Worm (Caenorhabditis elegans) whole organism, young adult: ENCODE measurements around the gene lec-11.

Source experiments
- B0261.1 ChIP-seq: sonication (generic microtip); optimal IDR thresholded peaks from 2 replicates; lab custom pipeline; 2016; ENCODE audit warnings: mild to moderate bottlenecking, missing genetic modification characterization, moderate library complexity, missing compliant biosample characterization
- F10E7.11 ChIP-seq: sonication (generic microtip); optimal IDR thresholded peaks from 2 replicates; lab custom pipeline; 2017; ENCODE audit warnings: mild to moderate bottlenecking, missing genetic modification characterization, moderate library complexity, missing compliant biosample characterization
- F22D6.2 ChIP-seq: sonication (generic microtip); optimal IDR thresholded peaks from 2 replicates; lab custom pipeline; 2016; ENCODE audit warnings: mild to moderate bottlenecking, missing genetic modification characterization, missing compliant biosample characterization
- F37B4.10 ChIP-seq: fragments of 200-800 bp; sonication (Bioruptor generic); IDR thresholded peaks from 2 replicates; pipeline ENCODE4 v1.3.6; 2022; ENCODE audit warnings: missing genetic modification characterization, missing compliant biosample characterization
- F39B2.1 ChIP-seq: fragments of 200-800 bp; sonication (Bioruptor generic); IDR thresholded peaks from 2 replicates; pipeline ENCODE4 v1.3.6; 2022; ENCODE audit warnings: missing genetic modification reagents, missing genetic modification characterization, missing compliant biosample characterization
- F57C9.4 ChIP-seq: sonication (generic microtip); optimal IDR thresholded peaks from 2 replicates; lab custom pipeline; 2017; ENCODE audit warnings: mild to moderate bottlenecking, missing genetic modification characterization, missing compliant biosample characterization
- T26A5.8 ChIP-seq: sonication (generic microtip); optimal IDR thresholded peaks from 2 replicates; lab custom pipeline; 2016; ENCODE audit warnings: missing genetic modification characterization, missing compliant biosample characterization
- Y53F4B.3 ChIP-seq: fragments of 200-800 bp; sonication (Bioruptor generic); IDR thresholded peaks from 2 replicates; pipeline ENCODE4 v1.3.6; 2022; ENCODE audit warnings: missing genetic modification reagents, missing genetic modification characterization, missing compliant biosample characterization
- Y56A3A.18 ChIP-seq: fragments of 200-800 bp; sonication (Bioruptor generic); IDR thresholded peaks from 2 replicates; pipeline ENCODE4 v1.3.6; 2022; ENCODE audit warnings: missing genetic modification reagents, missing genetic modification characterization, missing compliant biosample characterization
- ZK185.1 ChIP-seq: sonication (generic microtip); optimal IDR thresholded peaks from 2 replicates; lab custom pipeline; 2016; ENCODE audit warnings: mild to moderate bottlenecking, missing genetic modification characterization, missing compliant biosample characterization; ENCODE audit not compliant: poor library complexity, severe bottlenecking
- ama-1 ChIP-seq, 3 experiments: fragments of 150-350 bp in 1 of 3; sonication (generic microtip) in 2 of 3; optimal IDR thresholded peaks; 2 replicates each; lab custom pipeline; 2014 to 2018; ENCODE audit warnings: missing biosample characterization in 2 of 3, missing genetic modification characterization in 2 of 3, missing genetic modification reagents in 2 of 3
- aptf-3 ChIP-seq: fragments of 200-800 bp; sonication (Bioruptor generic); IDR thresholded peaks from 2 replicates; pipeline ENCODE4 v1.3.6; 2022; ENCODE audit warnings: missing genetic modification characterization, missing compliant biosample characterization
- attf-5 ChIP-seq: fragments of 200-800 bp; sonication (Bioruptor generic); optimal IDR thresholded peaks from 2 replicates; lab custom pipeline; 2018; ENCODE audit warnings: mild to moderate bottlenecking, missing genetic modification characterization, missing compliant biosample characterization
- bed-2 ChIP-seq: fragments of 200-800 bp; sonication (Bioruptor generic); IDR thresholded peaks from 2 replicates; pipeline ENCODE4 v1.3.6; 2022; ENCODE audit warnings: missing genetic modification reagents, missing genetic modification characterization, missing compliant biosample characterization
- ccch-3 ChIP-seq: fragments of 200-800 bp; sonication (Bioruptor generic); optimal IDR thresholded peaks from 2 replicates; lab custom pipeline; 2018; ENCODE audit warnings: mild to moderate bottlenecking, missing genetic modification characterization, missing compliant biosample characterization
- cebp-1 ChIP-seq, 2 experiments: fragments of 200-800 bp in 1 of 2; sonication (Bioruptor generic) in 1 of 2; sonication (generic microtip) in 1 of 2; IDR thresholded peaks in 1 of 2; optimal IDR thresholded peaks in 1 of 2; 2 replicates each; pipeline versions ENCODE4 v1.3.6 to Lab custom; 2017 to 2022; ENCODE audit warnings: missing compliant biosample characterization in 2 of 2, missing genetic modification characterization in 2 of 2, mild to moderate bottlenecking in 1 of 2, missing genetic modification reagents in 1 of 2, moderate library complexity in 1 of 2
- cebp-2 ChIP-seq: fragments of 200-800 bp; sonication (Bioruptor generic); IDR thresholded peaks from 2 replicates; pipeline ENCODE4 v1.3.6; 2022; ENCODE audit warnings: missing genetic modification characterization, missing compliant biosample characterization
- ceh-91 ChIP-seq: fragments of 200-800 bp; sonication (Bioruptor generic); IDR thresholded peaks from 2 replicates; pipeline ENCODE4 v1.3.6; 2022; ENCODE audit warnings: missing genetic modification reagents, missing genetic modification characterization, missing compliant biosample characterization
- die-1 ChIP-seq: sonication (generic microtip); optimal IDR thresholded peaks from 2 replicates; lab custom pipeline; 2016; ENCODE audit warnings: missing genotype, mild to moderate bottlenecking, missing genetic modification characterization, missing compliant biosample characterization
- efl-1 ChIP-seq: fragments of 150-350 bp; optimal IDR thresholded peaks from 2 replicates; lab custom pipeline; 2014; ENCODE audit warnings: missing biosample characterization, missing genetic modification reagents, missing genetic modification characterization
- ets-4 ChIP-seq: fragments of 200-800 bp; sonication (Bioruptor generic); optimal IDR thresholded peaks from 2 replicates; lab custom pipeline; 2018; ENCODE audit warnings: mild to moderate bottlenecking, missing genetic modification characterization, missing compliant biosample characterization
- let-526 ChIP-seq: fragments of 200-800 bp; sonication (Bioruptor generic); IDR thresholded peaks from 2 replicates; pipeline ENCODE4 v1.3.6; 2022; ENCODE audit warnings: missing genetic modification reagents, missing genetic modification characterization, missing compliant biosample characterization
- lin-35 ChIP-seq, 3 experiments: fragments of 150-350 bp in 2 of 3; sonication (generic microtip) in 1 of 3; optimal IDR thresholded peaks; 2 replicates each; lab custom pipeline; 2014 to 2018; ENCODE audit warnings: missing biosample characterization in 3 of 3, missing genetic modification characterization in 3 of 3, missing genetic modification reagents in 3 of 3
- lin-54 ChIP-seq: fragments of 200-800 bp; sonication (Bioruptor generic); optimal IDR thresholded peaks from 2 replicates; lab custom pipeline; 2018; ENCODE audit warnings: mild to moderate bottlenecking, missing genetic modification characterization, missing compliant biosample characterization
- lir-1 ChIP-seq: fragments of 200-800 bp; sonication (Bioruptor generic); conservative IDR thresholded peaks from 2 replicates; pipeline ENCODE4 v1.3.6; 2022; ENCODE audit warnings: missing genetic modification reagents, missing genetic modification characterization, missing compliant biosample characterization
- lsl-1 ChIP-seq: fragments of 200-800 bp; sonication (Bioruptor generic); optimal IDR thresholded peaks from 2 replicates; lab custom pipeline; 2018; ENCODE audit warnings: mild to moderate bottlenecking, missing genetic modification characterization, moderate library complexity, missing compliant biosample characterization
- mcd-1 ChIP-seq: fragments of 200-800 bp; sonication (Bioruptor generic); IDR thresholded peaks from 2 replicates; pipeline ENCODE4 v1.3.6; 2022; ENCODE audit warnings: missing genetic modification reagents, missing genetic modification characterization, missing compliant biosample characterization
- mel-28 ChIP-seq: sonication (generic microtip); optimal IDR thresholded peaks from 2 replicates; lab custom pipeline; 2016; ENCODE audit warnings: borderline replicate concordance, mild to moderate bottlenecking, missing genetic modification characterization, missing compliant biosample characterization
- nhr-27 ChIP-seq: fragments of 200-800 bp; sonication (Bioruptor generic); optimal IDR thresholded peaks from 2 replicates; lab custom pipeline; 2018; ENCODE audit warnings: mild to moderate bottlenecking, missing genetic modification characterization, moderate library complexity, missing compliant biosample characterization
- nhr-90 ChIP-seq: sonication (generic microtip); optimal IDR thresholded peaks from 2 replicates; lab custom pipeline; 2016; ENCODE audit warnings: missing genotype, mild to moderate bottlenecking, missing genetic modification characterization, missing compliant biosample characterization
- pha-4 ChIP-seq: fragments of 150-350 bp; sonication (generic microtip); optimal IDR thresholded peaks from 2 replicates; lab custom pipeline; 2014; ENCODE audit warnings: missing biosample characterization, missing genetic modification reagents, missing genetic modification characterization
- rec-8 ChIP-seq, 2 experiments: sonication (generic microtip); optimal IDR thresholded peaks; 2 replicates each; lab custom pipeline; 2016; ENCODE audit warnings: mild to moderate bottlenecking in 2 of 2, missing genetic modification characterization in 2 of 2, missing genetic modification reagents in 2 of 2, missing genotype in 2 of 2, missing biosample characterization in 1 of 2, missing compliant biosample characterization in 1 of 2, moderate library complexity in 1 of 2
- rpc-1 ChIP-seq, 2 experiments: fragments of 150-350 bp in 1 of 2; sonication (generic microtip) in 1 of 2; optimal IDR thresholded peaks; 2 replicates each; lab custom pipeline; 2014 to 2018; ENCODE audit warnings: missing biosample characterization in 1 of 2, missing genetic modification characterization in 1 of 2, missing genetic modification reagents in 1 of 2, missing genotype in 1 of 2
- sea-2 ChIP-seq: fragments of 200-800 bp; sonication (Bioruptor generic); IDR thresholded peaks from 2 replicates; pipeline ENCODE4 v1.3.6; 2022; ENCODE audit warnings: missing genetic modification characterization, missing compliant biosample characterization
- snpc-4 ChIP-seq, 5 experiments: fragments of 150-350 bp in 1 of 5; sonication (generic microtip) in 4 of 5; optimal IDR thresholded peaks; 2 replicates each; lab custom pipeline; 2014 to 2018; ENCODE audit warnings: missing genetic modification characterization in 5 of 5, missing biosample characterization in 3 of 5, antibody characterized with exemption in 2 of 5, mild to moderate bottlenecking in 2 of 5, missing compliant biosample characterization in 2 of 5, missing genotype in 2 of 5, moderate library complexity in 2 of 5, missing genetic modification reagents in 1 of 5
- tbp1 ChIP-seq: fragments of 200-800 bp; sonication (Bioruptor generic); optimal IDR thresholded peaks from 2 replicates; lab custom pipeline; 2018; ENCODE audit warnings: mild to moderate bottlenecking, missing genetic modification characterization, missing compliant biosample characterization
- tlf-1 ChIP-seq: fragments of 200-800 bp; sonication (Bioruptor generic); optimal IDR thresholded peaks from 2 replicates; lab custom pipeline; 2018; ENCODE audit warnings: mild to moderate bottlenecking, missing genetic modification characterization, missing compliant biosample characterization
- zfh-2 ChIP-seq: fragments of 200-800 bp; sonication (Bioruptor generic); conservative IDR thresholded peaks from 2 replicates; pipeline ENCODE4 v1.3.6; 2022; ENCODE audit warnings: missing genetic modification reagents, missing genetic modification characterization, missing compliant biosample characterization
- ztf-25 ChIP-seq: fragments of 200-800 bp; sonication (Bioruptor generic); IDR thresholded peaks from 2 replicates; pipeline ENCODE4 v1.3.6; 2022; ENCODE audit warnings: missing genetic modification reagents, missing genetic modification characterization, missing compliant biosample characterization

Gene lec-11

ce11 chrIV:6556624-6557368 is 33.2 kb downstream of the lec-11 start, which contains the start of gene try-3 (continued):
- no peak for TF ChIP-seq nhr-27 (tag; lab: Kevin White, UChicago)
- TF ChIP-seq rpc-1 (optimal IDR thresholded peaks at IDR 0.05; lab: Kevin White, UChicago) = peak; percentile 74
- peak; percentile 89 for TF ChIP-seq rpc-1 (tag; optimal IDR thresholded peaks at IDR 0.05; lab: Kevin White, UChicago)
- no peak for TF ChIP-seq T26A5.8
- peak; percentile 26 for TF ChIP-seq tlf-1 (GFP tag; lab: Kevin White, UChicago)
- no peak for TF ChIP-seq sea-2
- 0 out of 2 replicates have a peak, but pooled peaks have one; percentile 59 for TF ChIP-seq F37B4.10 (GFP tag; lab: Robert Waterston, UW)

- TF ChIP-seq cebp-1 (GFP tag; IDR thresholded peaks at IDR 0.05; lab: Robert Waterston, UW) = peak; percentile 77
- TF ChIP-seq cebp-1 (tag; optimal IDR thresholded peaks at IDR 0.05; lab: Kevin White, UChicago) = peak; percentile 92
- no peak for TF ChIP-seq B0261.1 (tag; lab: Kevin White, UChicago)
- peak; percentile 12 for TF ChIP-seq efl-1
- no peak for TF ChIP-seq F22D6.2
- TF ChIP-seq mcd-1 (GFP tag; lab: Robert Waterston, UW) = no peak; the same call in 1 of the 2 replicates
- TF ChIP-seq lin-54 (GFP tag; lab: Kevin White, UChicago) = peak; percentile 31
- TF ChIP-seq ztf-25 = no peak
- no peak for TF ChIP-seq nhr-90 (tag; lab: Kevin White, UChicago)
- no peak for TF ChIP-seq ets-4 (GFP tag; lab: Kevin White, UChicago)
- TF ChIP-seq tbp1 (GFP tag; lab: Kevin White, UChicago) = peak; percentile 1
- no peak for TF ChIP-seq F10E7.11 (tag; lab: Kevin White, UChicago)
- no peak for TF ChIP-seq aptf-3 (GFP tag; lab: Robert Waterston, UW)
- peak; percentile 7 for TF ChIP-seq attf-5 (GFP tag; lab: Kevin White, UChicago)
- TF ChIP-seq rec-8 (tag; optimal IDR thresholded peaks at IDR 0.05; lab: Kevin White, UChicago) = no peak
- TF ChIP-seq lir-1 = no peak
- TF ChIP-seq ceh-91 (GFP tag; lab: Robert Waterston, UW) = no peak
- TF ChIP-seq F39B2.1 (GFP tag; lab: Robert Waterston, UW) = no peak
- no peak for TF ChIP-seq Y53F4B.3 (GFP tag; lab: Robert Waterston, UW)
- TF ChIP-seq snpc-4 (GFP tag; optimal IDR thresholded peaks at IDR 0.05; lab: Kevin White, UChicago) = no peak
- peak in 1 of 4 experiments; percentile 21 for TF ChIP-seq snpc-4 (tag; optimal IDR thresholded peaks at IDR 0.05; lab: Kevin White, UChicago)
- no peak for TF ChIP-seq mel-28 (tag; lab: Kevin White, UChicago)
- no peak for TF ChIP-seq rpc-1 (optimal IDR thresholded peaks at IDR 0.05; lab: Kevin White, UChicago)
- no peak for TF ChIP-seq rpc-1 (tag; optimal IDR thresholded peaks at IDR 0.05; lab: Kevin White, UChicago)
- TF ChIP-seq lin-35 (GFP tag; optimal IDR thresholded peaks at IDR 0.05; lab: Kevin White, UChicago) = peak in 1 of 3 experiments; percentile 67
Observed at ce11 chrIV:6555388-6556330, 34.3 kb downstream of the lec-11 start, which contains the start of gene paqr-1. Gene paqr-1, minus strand, starts transcription at chrIV:6555438.

ce11 chrIV:6554865-6555264 is 35.1 kb downstream of the lec-11 start:
- TF ChIP-seq nhr-27 (tag; lab: Kevin White, UChicago) (no peak), snpc-4 (GFP tag; optimal IDR thresholded peaks at IDR 0.05; lab: Kevin White, UChicago) (no peak), snpc-4 (tag; optimal IDR thresholded peaks at IDR 0.05; lab: Kevin White, UChicago) (no peak), lsl-1 (GFP tag; lab: Kevin White, UChicago) (no peak), tbp1 (GFP tag; lab: Kevin White, UChicago) (peak; percentile 25), zfh-2 (no peak), pha-4 (tag; lab: Kevin White, UChicago) (peak; percentile 12), ama-1 (optimal IDR thresholded peaks at IDR 0.05; lab: Kevin White, UChicago) (no peak), ama-1 (GFP tag; optimal IDR thresholded peaks at IDR 0.05; lab: Kevin White, UChicago) (no peak), ccch-3 (GFP tag; lab: Kevin White, UChicago) (no peak), tlf-1 (GFP tag; lab: Kevin White, UChicago) (no peak), ceh-91 (GFP tag; lab: Robert Waterston, UW) (no peak), bed-2 (GFP tag; lab: Robert Waterston, UW) (no peak), F57C9.4 (tag; lab: Kevin White, UChicago) (no peak), rec-8 (tag; optimal IDR thresholded peaks at IDR 0.05; lab: Kevin White, UChicago) (no peak), ZK185.1 (tag; lab: Kevin White, UChicago) (no peak), cebp-2 (GFP tag; lab: Robert Waterston, UW) (no peak), let-526 (no peak), die-1 (no peak), Y56A3A.18 (no peak)
